Fruit fly (Drosophila melanogaster) whole organism, pupa: ENCODE results near the gene Proc-R.
A peak's percentile ranks its signal among the peaks of the same experiment; 100 is the strongest.

ENCODE experiments used
- CG10348 ChIP-seq: fragments of 200-800 bp; sonication (Bioruptor generic); IDR thresholded peaks from 2 replicates; pipeline ENCODE4 v1.3.6; 2022; ENCODE audit warnings: missing biosample characterization, missing genetic modification characterization
- CG12605 ChIP-seq: fragments of 200-800 bp; sonication (Bioruptor generic); IDR thresholded peaks from 2 replicates; pipeline ENCODE4 v1.3.6; 2022; ENCODE audit warnings: missing biosample characterization, missing genetic modification characterization
- CG13204 ChIP-seq: fragments of 200-800 bp; sonication (Bioruptor generic); optimal IDR thresholded peaks from 2 replicates; lab custom pipeline; 2018; ENCODE audit warnings: missing biosample characterization, mild to moderate bottlenecking, missing genetic modification characterization, moderate library complexity
- CG14655 ChIP-seq: fragments of 200-800 bp; sonication (Bioruptor generic); optimal IDR thresholded peaks from 3 replicates; lab custom pipeline; 2017; ENCODE audit warnings: mild to moderate bottlenecking, missing biosample characterization, missing genetic modification reagents, missing genetic modification characterization
- CG15710 ChIP-seq: fragments of 200-800 bp; sonication (Bioruptor generic); optimal IDR thresholded peaks from 2 replicates; lab custom pipeline; 2018; ENCODE audit warnings: missing biosample characterization, mild to moderate bottlenecking, missing genetic modification characterization, moderate library complexity
- CG17806 ChIP-seq: fragments of 200-800 bp; sonication (Bioruptor generic); optimal IDR thresholded peaks from 2 replicates; lab custom pipeline; 2018; ENCODE audit warnings: missing biosample characterization, mild to moderate bottlenecking, missing genetic modification characterization, moderate library complexity
- CG32121 ChIP-seq: fragments of 200-800 bp; sonication (Bioruptor generic); IDR thresholded peaks from 2 replicates; pipeline ENCODE4 v1.3.6; 2022; ENCODE audit warnings: missing biosample characterization, missing genetic modification characterization
- CG34367 ChIP-seq: fragments of 200-800 bp; sonication (Bioruptor generic); optimal IDR thresholded peaks from 2 replicates; lab custom pipeline; 2018; ENCODE audit warnings: missing biosample characterization, mild to moderate bottlenecking, missing genetic modification characterization
- CG4496 ChIP-seq: fragments of 200-800 bp; sonication (Bioruptor generic); IDR thresholded peaks from 3 replicates; pipeline ENCODE4 v1.3.6; 2022; ENCODE audit warnings: missing biosample characterization, missing genetic modification characterization
- CG8159 ChIP-seq: fragments of 200-800 bp; sonication (Bioruptor generic); optimal IDR thresholded peaks from 3 replicates; lab custom pipeline; 2018; ENCODE audit warnings: missing biosample characterization, mild to moderate bottlenecking, missing genetic modification characterization, moderate library complexity
- CG8301 ChIP-seq: fragments of 200-800 bp; sonication (Bioruptor generic); optimal IDR thresholded peaks from 2 replicates; lab custom pipeline; 2018; ENCODE audit warnings: missing biosample characterization, mild to moderate bottlenecking, missing genetic modification characterization
- CG9948 ChIP-seq: fragments of 200-800 bp; sonication (Bioruptor generic); optimal IDR thresholded peaks from 2 replicates; lab custom pipeline; 2018; ENCODE audit warnings: missing biosample characterization, mild to moderate bottlenecking, missing genetic modification characterization, moderate library complexity
- D1 ChIP-seq: fragments of 200-800 bp; sonication (Bioruptor generic); optimal IDR thresholded peaks from 2 replicates; lab custom pipeline; 2018; ENCODE audit warnings: missing biosample characterization, mild to moderate bottlenecking, missing genetic modification characterization, moderate library complexity
- EcR ChIP-seq: fragments of 200-800 bp; sonication (Bioruptor generic); optimal IDR thresholded peaks from 3 replicates; lab custom pipeline; 2019; ENCODE audit warnings: missing biosample characterization, missing genetic modification characterization, mild to moderate bottlenecking, moderate library complexity, missing genetic modification reagents
- Ets98B ChIP-seq: fragments of 200-800 bp; sonication (Bioruptor generic); IDR thresholded peaks from 2 replicates; pipeline ENCODE4 v1.3.6; 2022; ENCODE audit warnings: missing biosample characterization, missing genetic modification characterization
- Pif1A ChIP-seq: fragments of 200-800 bp; sonication (Bioruptor generic); optimal IDR thresholded peaks from 3 replicates; lab custom pipeline; 2016; ENCODE audit warnings: missing biosample characterization, missing genetic modification characterization
- Pif1B ChIP-seq: fragments of 200-800 bp; sonication (Bioruptor generic); optimal IDR thresholded peaks from 3 replicates; lab custom pipeline; 2016; ENCODE audit warnings: missing biosample characterization, missing genetic modification characterization
- Snoo ChIP-seq: fragments of 200-800 bp; sonication (Bioruptor generic); optimal IDR thresholded peaks from 3 replicates; lab custom pipeline; 2017; ENCODE audit warnings: missing biosample characterization, mild to moderate bottlenecking, missing genetic modification characterization, inconsistent platforms
- fd96Ca ChIP-seq: fragments of 200-800 bp; sonication (Bioruptor generic); IDR thresholded peaks from 3 replicates; pipeline ENCODE4 v1.3.6; 2022; ENCODE audit warnings: missing biosample characterization, missing genetic modification characterization
- gl ChIP-seq: fragments of 200-800 bp; sonication (Bioruptor generic); optimal IDR thresholded peaks from 2 replicates; lab custom pipeline; 2018; ENCODE audit warnings: missing biosample characterization, mild to moderate bottlenecking, missing genetic modification characterization
- rn ChIP-seq: fragments of 200-800 bp; sonication (Bioruptor generic); IDR thresholded peaks from 2 replicates; pipeline ENCODE4 v1.3.6; 2022; ENCODE audit warnings: missing biosample characterization, missing genetic modification characterization

Gene Proc-R

DNA sequence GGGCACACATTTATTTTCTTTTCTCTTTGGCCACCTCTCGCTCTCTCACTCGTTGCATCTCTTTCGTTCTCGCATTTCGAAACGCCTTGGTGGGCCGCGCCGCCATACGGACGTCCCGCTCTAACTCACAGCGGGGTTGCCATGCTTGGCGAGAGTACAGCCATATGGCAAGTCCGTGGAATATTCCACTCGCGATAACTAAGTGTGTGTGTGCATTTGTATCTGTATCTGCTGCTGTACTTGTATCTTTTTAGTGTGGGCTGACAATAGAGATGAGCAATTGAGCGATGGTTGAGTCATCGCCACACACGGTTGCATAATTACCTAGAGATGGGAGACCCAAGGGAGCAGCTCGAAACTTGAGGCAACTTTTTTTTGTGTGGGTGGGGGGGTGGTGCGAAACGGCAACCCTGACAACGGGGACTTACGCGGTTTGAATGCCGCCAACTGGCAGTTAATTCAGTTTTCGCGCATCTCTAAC is 23.2 kb upstream of the Proc-R start:
- TF ChIP-seq fd96Ca (GFP tag; lab: Robert Waterston, UW): peak; percentile 94
- peak; percentile 33 for TF ChIP-seq Pif1B (GFP tag; lab: Kevin White, UChicago)
- peak; percentile 94 for TF ChIP-seq CG4496 (GFP tag; lab: Robert Waterston, UW)
- peak; percentile 67 for TF ChIP-seq CG14655
- TF ChIP-seq CG34367 (tag; lab: Kevin White, UChicago): peak; percentile 34
- TF ChIP-seq CG9948: peak; percentile 24
- peak; percentile 87 for TF ChIP-seq CG32121 (GFP tag; lab: Robert Waterston, UW)
- TF ChIP-seq CG12605 (GFP tag; lab: Robert Waterston, UW): peak; percentile 67; the same call in 1 of the 2 replicates
- peak; percentile 62 for TF ChIP-seq Pif1A (GFP tag; lab: Kevin White, UChicago)
- peak; percentile 55 for TF ChIP-seq CG8301 (tag; lab: Kevin White, UChicago)
- peak; percentile 81 for TF ChIP-seq Snoo (tag; lab: Kevin White, UChicago)
- peak; percentile 91 for TF ChIP-seq Ets98B (GFP tag; lab: Robert Waterston, UW)
- TF ChIP-seq rn (GFP tag; lab: Robert Waterston, UW): peak; percentile 62
- peak; percentile 36 for TF ChIP-seq gl (tag; lab: Kevin White, UChicago)
- no peak for TF ChIP-seq D1
- peak; percentile 52 for TF ChIP-seq CG17806 (tag; lab: Kevin White, UChicago)
- TF ChIP-seq CG8159: peak; percentile 69
- no peak for TF ChIP-seq CG13204 (GFP tag; lab: Kevin White, UChicago)
- TF ChIP-seq CG15710 (tag; lab: Kevin White, UChicago): peak; percentile 63
- TF ChIP-seq EcR (GFP tag; lab: Kevin White, UChicago): peak; percentile 54
- TF ChIP-seq CG10348 (GFP tag; lab: Robert Waterston, UW): no peak

DNA sequence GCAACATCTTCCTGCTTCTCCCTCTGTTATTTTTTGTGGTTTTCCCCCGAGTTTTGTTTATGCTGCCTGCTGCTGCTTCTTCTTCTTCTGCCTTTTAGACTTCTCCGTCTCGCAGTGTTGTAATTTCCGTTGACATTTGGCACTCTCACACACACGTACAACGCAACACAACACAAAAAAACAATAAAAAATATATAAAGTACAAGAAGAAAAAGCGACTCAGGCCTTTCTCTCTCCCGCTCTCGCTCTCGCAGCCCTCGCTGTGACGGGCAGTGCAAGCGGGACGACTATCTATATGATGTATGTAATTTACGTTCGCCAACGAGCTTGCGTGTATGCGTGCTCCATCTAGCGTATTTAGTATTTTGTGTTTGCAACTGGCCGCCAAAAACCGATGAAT is 21.6 kb upstream of the Proc-R start:
- no peak for TF ChIP-seq CG10348 (GFP tag; lab: Robert Waterston, UW)
- TF ChIP-seq CG14655: peak; percentile 88
- peak; percentile 91 for TF ChIP-seq CG4496 (GFP tag; lab: Robert Waterston, UW)
- peak; percentile 73 for TF ChIP-seq Pif1A (GFP tag; lab: Kevin White, UChicago)
- no peak for TF ChIP-seq EcR (GFP tag; lab: Kevin White, UChicago)
- TF ChIP-seq rn (GFP tag; lab: Robert Waterston, UW): peak; percentile 70
- TF ChIP-seq CG32121 (GFP tag; lab: Robert Waterston, UW): peak; percentile 81
- peak; percentile 81 for TF ChIP-seq Pif1B (GFP tag; lab: Kevin White, UChicago)
- TF ChIP-seq Snoo (tag; lab: Kevin White, UChicago): peak; percentile 69
- TF ChIP-seq CG17806 (tag; lab: Kevin White, UChicago): peak; percentile 40
- peak; percentile 69; the same call in 2 of the 3 replicates for TF ChIP-seq fd96Ca (GFP tag; lab: Robert Waterston, UW)
- TF ChIP-seq D1: no peak
- TF ChIP-seq Ets98B (GFP tag; lab: Robert Waterston, UW): peak; percentile 72
- peak; percentile 72 for TF ChIP-seq CG8301 (tag; lab: Kevin White, UChicago)
- TF ChIP-seq CG13204 (GFP tag; lab: Kevin White, UChicago): peak; percentile 78
- TF ChIP-seq CG12605 (GFP tag; lab: Robert Waterston, UW): peak; percentile 91
- TF ChIP-seq gl (tag; lab: Kevin White, UChicago): peak; percentile 77
- TF ChIP-seq CG34367 (tag; lab: Kevin White, UChicago): peak; percentile 80
- TF ChIP-seq CG8159: peak; percentile 60
- TF ChIP-seq CG9948: peak; percentile 64
- peak; percentile 70 for TF ChIP-seq CG15710 (tag; lab: Kevin White, UChicago)

DNA sequence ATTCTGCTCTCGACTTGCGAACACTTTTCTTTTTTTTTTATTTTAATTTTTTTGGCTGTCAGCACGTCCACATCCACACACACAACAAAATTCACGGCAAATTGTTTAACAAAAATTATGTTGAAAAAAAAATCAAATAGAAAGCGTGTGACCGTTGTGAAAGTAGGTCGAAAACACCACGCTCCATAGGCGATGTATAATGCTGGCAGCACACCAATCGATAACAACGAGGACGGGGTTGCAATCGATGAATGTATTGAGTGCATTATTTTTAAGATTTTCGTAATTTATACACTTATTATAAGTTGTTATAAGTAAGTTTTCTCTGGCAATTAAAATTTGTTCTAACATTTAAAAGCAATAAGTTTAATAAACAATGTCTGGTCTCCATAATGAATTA is 21.0 kb upstream of the Proc-R start, which contains the start of gene Pp2C1:
Gene Pp2C1, minus strand, starts transcription at position 181 of the 400 bp plus-strand sequence.
- TF ChIP-seq CG10348 (GFP tag; lab: Robert Waterston, UW) (no peak), Ets98B (GFP tag; lab: Robert Waterston, UW) (no peak), CG4496 (GFP tag; lab: Robert Waterston, UW) (no peak), D1 (no peak), gl (tag; lab: Kevin White, UChicago) (no peak), CG9948 (no peak), CG32121 (GFP tag; lab: Robert Waterston, UW) (no peak), fd96Ca (GFP tag; lab: Robert Waterston, UW) (no peak), CG14655 (no peak)
- TF ChIP-seq, all 21 proteins: peak for 0

DNA sequence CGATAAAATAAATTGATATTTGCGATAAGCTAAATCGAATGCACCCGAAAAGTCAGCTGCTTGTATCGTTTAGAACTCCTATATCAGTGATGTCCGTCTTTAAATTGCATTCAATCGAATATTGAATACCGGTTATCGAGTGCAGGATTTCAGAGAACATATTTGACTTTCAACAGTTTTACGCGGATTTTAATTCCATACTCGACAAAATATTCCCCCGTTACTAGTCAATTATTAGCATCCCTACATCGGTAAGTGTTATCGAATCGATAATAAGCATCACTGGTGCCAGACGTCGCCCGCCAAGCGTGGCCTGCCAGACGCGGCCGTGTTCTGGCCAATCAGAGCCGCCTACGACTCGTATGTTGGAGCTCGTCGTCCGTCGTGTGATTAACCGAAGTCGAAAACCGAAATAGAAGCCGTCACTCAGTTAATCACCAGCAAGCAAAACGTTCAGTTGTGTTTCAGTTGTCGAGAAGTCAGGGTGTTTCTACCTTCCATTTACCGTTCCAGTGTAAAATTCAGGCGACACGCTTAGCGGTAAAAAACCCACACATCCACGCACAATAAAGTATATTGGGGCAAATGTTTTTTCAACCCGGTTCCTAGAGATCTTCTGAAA is 19.8 kb upstream of the Proc-R start, which contains the start of gene ctp:
Gene ctp, plus strand, starts transcription at position 23 of the 622 bp plus-strand sequence.
- TF ChIP-seq CG34367 (tag; lab: Kevin White, UChicago): no peak
- no peak for TF ChIP-seq gl (tag; lab: Kevin White, UChicago)
- peak; percentile 51 for TF ChIP-seq Pif1A (GFP tag; lab: Kevin White, UChicago)
- peak; percentile 39 for TF ChIP-seq Pif1B (GFP tag; lab: Kevin White, UChicago)
- TF ChIP-seq Snoo (tag; lab: Kevin White, UChicago): peak; percentile 10
- peak; percentile 64; the same call in 1 of the 2 replicates for TF ChIP-seq CG12605 (GFP tag; lab: Robert Waterston, UW)
- peak; percentile 40; the same call in 1 of the 3 replicates for TF ChIP-seq CG4496 (GFP tag; lab: Robert Waterston, UW)
- TF ChIP-seq CG15710 (tag; lab: Kevin White, UChicago): peak; percentile 24
- peak; percentile 53; the same call in 1 of the 2 replicates for TF ChIP-seq Ets98B (GFP tag; lab: Robert Waterston, UW)
- no peak for TF ChIP-seq CG8301 (tag; lab: Kevin White, UChicago)
- TF ChIP-seq CG13204 (GFP tag; lab: Kevin White, UChicago): peak; percentile 31
- no peak for TF ChIP-seq CG9948
- TF ChIP-seq rn (GFP tag; lab: Robert Waterston, UW): no peak
- TF ChIP-seq fd96Ca (GFP tag; lab: Robert Waterston, UW): peak; percentile 40; the same call in 1 of the 3 replicates
- no peak for TF ChIP-seq CG10348 (GFP tag; lab: Robert Waterston, UW)
- TF ChIP-seq CG32121 (GFP tag; lab: Robert Waterston, UW): peak; percentile 44; the same call in 1 of the 2 replicates
- TF ChIP-seq CG17806 (tag; lab: Kevin White, UChicago): peak; percentile 5
- peak; percentile 12 for TF ChIP-seq EcR (GFP tag; lab: Kevin White, UChicago)
- peak; percentile 25 for TF ChIP-seq CG14655
- peak; percentile 1 for TF ChIP-seq CG8159
- TF ChIP-seq D1: no peak
